Worm (Caenorhabditis elegans): ENCODE measurements around the gene srt-40.

ce11 chrV:2233177-2233576, 27.1 kb upstream of the srt-40 start, which contains the start of gene nhr-96:
- TF ChIP-seq zag-1 (tag; optimal IDR thresholded peaks at IDR 0.05) (no peak), ama-1 (optimal IDR thresholded peaks at IDR 0.05) (no peak), unc-62 (GFP tag; optimal IDR thresholded peaks at IDR 0.05) (no peak), lin-13 (GFP tag; optimal IDR thresholded peaks at IDR 0.05) (no peak), elt-3 (tag; optimal IDR thresholded peaks at IDR 0.05) (no peak), skn-1 (tag; optimal IDR thresholded peaks at IDR 0.05) (no peak), nhr-6 (tag; optimal IDR thresholded peaks at IDR 0.05) (no peak)
